Worm (Caenorhabditis elegans) whole organism, L1 larva: ENCODE data around the gene T28C6.10.

Experiments used
- C16A3.4 ChIP-seq: fragments of 150-350 bp; optimal IDR thresholded peaks from 2 replicates; lab custom pipeline; 2014; ENCODE audit warnings: missing biosample characterization, missing genetic modification characterization
- blmp-1 ChIP-seq: fragments of 150-350 bp; optimal IDR thresholded peaks from 2 replicates; lab custom pipeline; 2014; ENCODE audit warnings: missing biosample characterization, missing genetic modification characterization
- efl-1 ChIP-seq, 4 experiments: fragments of 150-350 bp; optimal IDR thresholded peaks in 3 of 4; peaks in 1 of 4; 1 replicate in 1 of 4; 2 replicates in 3 of 4; lab custom pipeline; 2014; ENCODE audit warnings: missing biosample characterization in 2 of 4, missing genetic modification characterization in 2 of 4, missing genetic modification reagents in 2 of 4
- elt-3 ChIP-seq, 6 experiments: fragments of 150-350 bp in 1 of 6; sonication (generic microtip); optimal IDR thresholded peaks; 2 replicates each; lab custom pipeline; 2017 to 2018; ENCODE audit warnings: missing biosample characterization in 6 of 6, missing genetic modification characterization in 6 of 6, inconsistent platforms in 1 of 6
- fkh-4 ChIP-seq: sonication (generic microtip); optimal IDR thresholded peaks from 2 replicates; lab custom pipeline; 2016; ENCODE audit warnings: missing compliant biosample characterization, missing genetic modification characterization, borderline replicate concordance
- lin-35 ChIP-seq, 2 experiments: fragments of 150-350 bp; optimal IDR thresholded peaks; 2 replicates each; lab custom pipeline; 2014; ENCODE audit warnings: missing biosample characterization in 2 of 2, missing genetic modification characterization in 2 of 2, missing genetic modification reagents in 2 of 2
- lin-39 ChIP-seq: fragments of 150-350 bp; optimal IDR thresholded peaks from 2 replicates; lab custom pipeline; 2014; ENCODE audit warnings: missing biosample characterization, missing genetic modification reagents, missing genetic modification characterization
- lir-3 ChIP-seq: sonication (generic microtip); optimal IDR thresholded peaks from 2 replicates; lab custom pipeline; 2016; ENCODE audit warnings: mild to moderate bottlenecking, missing genetic modification characterization, moderate library complexity, missing compliant biosample characterization; ENCODE audit not compliant: poor library complexity
- nhr-19 ChIP-seq: fragments of 200-800 bp; sonication (Bioruptor generic); conservative IDR thresholded peaks from 2 replicates; pipeline ENCODE4 v1.3.6; 2022; ENCODE audit warnings: missing genetic modification characterization, missing compliant biosample characterization
- nhr-20 ChIP-seq: sonication (generic microtip); optimal IDR thresholded peaks from 2 replicates; lab custom pipeline; 2016; ENCODE audit warnings: mild to moderate bottlenecking, missing genetic modification characterization, missing compliant biosample characterization
- rnt-1 ChIP-seq: sonication (generic microtip); optimal IDR thresholded peaks from 2 replicates; lab custom pipeline; 2016; ENCODE audit warnings: mild to moderate bottlenecking, missing genetic modification characterization, moderate library complexity, missing compliant biosample characterization
- sptf-1 ChIP-seq: fragments of 150-350 bp; optimal IDR thresholded peaks from 2 replicates; lab custom pipeline; 2014; ENCODE audit warnings: missing biosample characterization, missing genetic modification characterization

The T28C6.10 gene

DNA sequence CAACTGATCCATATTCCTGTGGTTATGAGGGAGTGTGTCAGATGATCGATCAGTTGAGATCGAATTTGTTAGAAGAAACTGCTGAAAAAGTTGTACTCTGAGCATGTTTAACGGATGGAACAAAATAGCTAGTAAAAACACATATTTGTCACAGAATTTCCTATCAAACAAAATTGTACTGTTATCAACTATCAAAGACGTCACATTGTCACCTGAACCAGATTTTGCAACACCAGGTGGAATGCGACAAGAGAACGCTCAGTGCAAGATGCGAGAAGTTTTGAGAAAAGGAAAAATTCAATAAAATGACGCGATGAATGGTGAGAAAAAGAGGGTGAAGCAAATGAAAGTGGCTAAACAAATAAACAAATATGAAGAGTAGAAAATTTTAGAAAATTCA, 49.8 kb downstream of the T28C6.10 start:
- no peak for TF ChIP-seq nhr-19 (GFP tag; lab: Robert Waterston, UW)
- no peak for TF ChIP-seq sptf-1 (tag; lab: Kevin White, UChicago)
- no peak for TF ChIP-seq fkh-4
- peak; percentile 11 for TF ChIP-seq blmp-1
- TF ChIP-seq lir-3 (tag; lab: Kevin White, UChicago): no peak
- TF ChIP-seq rnt-1 (tag; lab: Kevin White, UChicago): no peak
- TF ChIP-seq lin-35 (GFP tag; optimal IDR thresholded peaks at IDR 0.05; lab: Kevin White, UChicago): peak in 1 of 2 experiments; percentile 63
- peak; percentile 4 for TF ChIP-seq nhr-20 (tag; lab: Kevin White, UChicago)
- no peak for TF ChIP-seq C16A3.4 (tag; lab: Kevin White, UChicago)
- no peak for TF ChIP-seq efl-1 (optimal IDR thresholded peaks at IDR 0.05; lab: Kevin White, UChicago)
- peak in 1 of 2 experiments; percentile 63 for TF ChIP-seq efl-1 (GFP tag; optimal IDR thresholded peaks at IDR 0.05 in 1 of 2; lab: Kevin White, UChicago)
- peak in 1 of 6 experiments; percentile 61 for TF ChIP-seq elt-3 (tag; optimal IDR thresholded peaks at IDR 0.05; lab: Kevin White, UChicago)
- TF ChIP-seq lin-39: no peak
